Worm (Caenorhabditis elegans) whole organism, L4 larva: Measurements from ENCODE around the gene pigw-1.
A peak's percentile ranks its signal among the peaks of the same experiment; 100 is the strongest.

Experiments used
- F10B5.3 ChIP-seq: sonication (generic microtip); optimal IDR thresholded peaks from 2 replicates; lab custom pipeline; 2016; ENCODE audit warnings: mild to moderate bottlenecking, missing genetic modification characterization, missing compliant biosample characterization
- F26F4.8 ChIP-seq: fragments of 200-800 bp; sonication (Bioruptor generic); conservative IDR thresholded peaks from 2 replicates; pipeline ENCODE4 v1.3.6; 2022; ENCODE audit warnings: missing genetic modification characterization, missing compliant biosample characterization
- T20F7.1 ChIP-seq: fragments of 200-800 bp; sonication (Bioruptor generic); optimal IDR thresholded peaks from 2 replicates; lab custom pipeline; 2018; ENCODE audit warnings: mild to moderate bottlenecking, missing genetic modification characterization, missing compliant biosample characterization
- Y105C5A.15 ChIP-seq: fragments of 200-800 bp; sonication (Bioruptor generic); IDR thresholded peaks from 2 replicates; pipeline ENCODE4 v1.3.6; 2022; ENCODE audit warnings: missing genetic modification characterization, missing compliant biosample characterization
- Y48G9A.11 ChIP-seq: fragments of 200-800 bp; sonication (Bioruptor generic); IDR thresholded peaks from 2 replicates; pipeline ENCODE4 v1.3.6; 2022; ENCODE audit warnings: missing genetic modification reagents, missing genetic modification characterization, missing compliant biosample characterization
- ZK337.2 ChIP-seq: fragments of 200-800 bp; sonication (Bioruptor generic); IDR thresholded peaks from 2 replicates; pipeline ENCODE4 v1.3.6; 2022; ENCODE audit warnings: missing genetic modification reagents, missing genetic modification characterization, missing compliant biosample characterization
- arid-1 ChIP-seq: fragments of 200-800 bp; sonication (Bioruptor generic); conservative IDR thresholded peaks from 2 replicates; pipeline ENCODE4 v1.3.6; 2022; ENCODE audit warnings: missing genetic modification reagents, missing genetic modification characterization, missing compliant biosample characterization
- attf-4 ChIP-seq: sonication (generic microtip); optimal IDR thresholded peaks from 3 replicates; lab custom pipeline; 2017; ENCODE audit warnings: missing biosample characterization, missing genetic modification characterization
- ceh-20 ChIP-seq: fragments of 200-800 bp; sonication (Bioruptor generic); IDR thresholded peaks from 2 replicates; pipeline ENCODE4 v1.3.6; 2022; ENCODE audit warnings: missing genetic modification reagents, missing genetic modification characterization, missing compliant biosample characterization
- ceh-28 ChIP-seq: fragments of 150-350 bp; optimal IDR thresholded peaks from 2 replicates; lab custom pipeline; 2014; ENCODE audit warnings: missing biosample characterization, missing genetic modification reagents, missing genetic modification characterization
- ceh-82 ChIP-seq: sonication (generic microtip); optimal IDR thresholded peaks from 2 replicates; lab custom pipeline; 2017; ENCODE audit warnings: missing biosample characterization, missing genetic modification characterization
- ces-1 ChIP-seq: fragments of 150-350 bp; sonication (generic microtip); optimal IDR thresholded peaks from 4 replicates; lab custom pipeline; 2014; ENCODE audit warnings: missing biosample characterization, missing genetic modification reagents, missing genetic modification characterization
- ctbp-1 ChIP-seq: fragments of 200-800 bp; sonication (Bioruptor generic); IDR thresholded peaks from 2 replicates; pipeline ENCODE4 v1.3.6; 2022; ENCODE audit warnings: missing genetic modification reagents, missing genetic modification characterization, missing compliant biosample characterization
- daf-12 ChIP-seq: fragments of 150-350 bp; optimal IDR thresholded peaks from 2 replicates; lab custom pipeline; 2014; ENCODE audit warnings: missing biosample characterization, missing genetic modification reagents, missing genetic modification characterization
- daf-19 ChIP-seq: fragments of 200-800 bp; sonication (Bioruptor generic); conservative IDR thresholded peaks from 2 replicates; pipeline ENCODE4 v1.3.6; 2022; ENCODE audit warnings: missing genetic modification characterization, missing compliant biosample characterization
- dmd-8 ChIP-seq: fragments of 200-800 bp; sonication (Bioruptor generic); IDR thresholded peaks from 2 replicates; pipeline ENCODE4 v1.3.6; 2022; ENCODE audit warnings: missing genetic modification characterization, missing compliant biosample characterization
- dpl-1 ChIP-seq: fragments of 150-350 bp; optimal IDR thresholded peaks from 2 replicates; lab custom pipeline; 2014; ENCODE audit warnings: missing biosample characterization, missing genetic modification reagents, missing genetic modification characterization
- dve-1 ChIP-seq: sonication (generic microtip); optimal IDR thresholded peaks from 2 replicates; lab custom pipeline; 2017; ENCODE audit warnings: antibody characterized with exemption, mild to moderate bottlenecking, missing genetic modification characterization, missing compliant biosample characterization; ENCODE audit not compliant: insufficient read depth
- egl-27 ChIP-seq: sonication (generic microtip); optimal IDR thresholded peaks from 3 replicates; lab custom pipeline; 2017; ENCODE audit warnings: missing biosample characterization, missing genetic modification reagents, missing genetic modification characterization
- fkh-10 ChIP-seq: fragments of 150-350 bp; optimal IDR thresholded peaks from 2 replicates; lab custom pipeline; 2014; ENCODE audit warnings: missing biosample characterization, missing genetic modification reagents, missing genetic modification characterization
- hlh-11 ChIP-seq: fragments of 200-800 bp; sonication (Bioruptor generic); optimal IDR thresholded peaks from 2 replicates; lab custom pipeline; 2018; ENCODE audit warnings: mild to moderate bottlenecking, missing genetic modification characterization, missing compliant biosample characterization
- hlh-30 ChIP-seq: sonication (generic microtip); optimal IDR thresholded peaks from 2 replicates; lab custom pipeline; 2017; ENCODE audit warnings: antibody characterized with exemption, mild to moderate bottlenecking, missing genetic modification characterization, missing compliant biosample characterization; ENCODE audit not compliant: insufficient read depth
- hmg-1.1 ChIP-seq: fragments of 200-800 bp; sonication (Bioruptor generic); IDR thresholded peaks from 2 replicates; pipeline ENCODE4 v1.3.6; 2022; ENCODE audit warnings: missing genetic modification reagents, missing genetic modification characterization, missing compliant biosample characterization
- lim-7 ChIP-seq: fragments of 200-800 bp; sonication (Bioruptor generic); IDR thresholded peaks from 2 replicates; pipeline ENCODE4 v1.3.6; 2022; ENCODE audit warnings: missing genetic modification characterization, missing compliant biosample characterization
- lin-1 ChIP-seq: fragments of 200-800 bp; sonication (Bioruptor generic); IDR thresholded peaks from 2 replicates; pipeline ENCODE4 v1.3.6; 2022; ENCODE audit warnings: missing genetic modification reagents, missing genetic modification characterization, missing compliant biosample characterization
- lin-13 ChIP-seq: fragments of 150-350 bp; optimal IDR thresholded peaks from 2 replicates; lab custom pipeline; 2014; ENCODE audit warnings: missing biosample characterization, missing genetic modification reagents, missing genetic modification characterization
- lin-39 ChIP-seq: fragments of 150-350 bp; optimal IDR thresholded peaks from 2 replicates; lab custom pipeline; 2014; ENCODE audit warnings: missing biosample characterization, missing genetic modification reagents, missing genetic modification characterization
- lir-3 ChIP-seq: sonication (generic microtip); optimal IDR thresholded peaks from 2 replicates; lab custom pipeline; 2016; ENCODE audit warnings: mild to moderate bottlenecking, missing genetic modification characterization, missing compliant biosample characterization
- madf-9 ChIP-seq: fragments of 200-800 bp; sonication (Bioruptor generic); conservative IDR thresholded peaks from 2 replicates; pipeline ENCODE4 v1.3.6; 2022; ENCODE audit warnings: missing genetic modification reagents, missing genetic modification characterization, missing compliant biosample characterization
- mdt-29 ChIP-seq: fragments of 200-800 bp; sonication (Bioruptor generic); IDR thresholded peaks from 2 replicates; pipeline ENCODE4 v1.3.6; 2022; ENCODE audit warnings: missing genetic modification reagents, missing genetic modification characterization, missing compliant biosample characterization
- mep-1 ChIP-seq: fragments of 150-350 bp; sonication (generic microtip); optimal IDR thresholded peaks from 3 replicates; lab custom pipeline; 2014; ENCODE audit warnings: missing biosample characterization, missing genetic modification characterization
- nhr-237 ChIP-seq: sonication (generic microtip); optimal IDR thresholded peaks from 2 replicates; lab custom pipeline; 2017; ENCODE audit warnings: missing biosample characterization, missing genetic modification characterization
- nhr-25 ChIP-seq: sonication (generic microtip); optimal IDR thresholded peaks from 2 replicates; lab custom pipeline; 2017; ENCODE audit warnings: missing genetic modification characterization, mild to moderate bottlenecking, missing compliant biosample characterization, antibody characterized with exemption, moderate library complexity, borderline replicate concordance; ENCODE audit not compliant: insufficient read depth
- nhr-41 ChIP-seq: fragments of 200-800 bp; sonication (Bioruptor generic); IDR thresholded peaks from 2 replicates; pipeline ENCODE4 v1.3.6; 2022; ENCODE audit warnings: missing genetic modification reagents, missing genetic modification characterization, missing compliant biosample characterization
- nhr-6 ChIP-seq: fragments of 150-350 bp; optimal IDR thresholded peaks from 2 replicates; lab custom pipeline; 2014; ENCODE audit warnings: missing biosample characterization, missing genetic modification characterization
- rbr-2 ChIP-seq: sonication (generic microtip); optimal IDR thresholded peaks from 2 replicates; lab custom pipeline; 2016; ENCODE audit warnings: missing genotype, missing genetic modification characterization, missing compliant biosample characterization
- saeg-2 ChIP-seq: fragments of 200-800 bp; sonication (Bioruptor generic); IDR thresholded peaks from 2 replicates; pipeline ENCODE4 v1.3.6; 2022; ENCODE audit warnings: missing genetic modification reagents, missing genetic modification characterization, missing compliant biosample characterization
- set-16 ChIP-seq: fragments of 200-800 bp; sonication (Bioruptor generic); IDR thresholded peaks from 2 replicates; pipeline ENCODE4 v1.3.6; 2022; ENCODE audit warnings: missing genetic modification reagents, missing genetic modification characterization, missing compliant biosample characterization
- skn-1 ChIP-seq: fragments of 150-350 bp; optimal IDR thresholded peaks from 2 replicates; lab custom pipeline; 2014; ENCODE audit warnings: missing biosample characterization, missing genetic modification characterization
- snpc-4 ChIP-seq: fragments of 150-350 bp; optimal IDR thresholded peaks from 2 replicates; lab custom pipeline; 2014; ENCODE audit warnings: missing biosample characterization, missing genetic modification characterization
- spr-1 ChIP-seq: sonication (generic microtip); optimal IDR thresholded peaks from 2 replicates; lab custom pipeline; 2016; ENCODE audit warnings: mild to moderate bottlenecking, missing genetic modification characterization, missing compliant biosample characterization
- tra-1 ChIP-seq: fragments of 200-800 bp; sonication (Bioruptor generic); IDR thresholded peaks from 2 replicates; pipeline ENCODE4 v1.3.6; 2022; ENCODE audit warnings: missing genetic modification reagents, missing genetic modification characterization, missing compliant biosample characterization
- unc-130 ChIP-seq: sonication (generic microtip); optimal IDR thresholded peaks from 2 replicates; lab custom pipeline; 2016; ENCODE audit warnings: missing genetic modification reagents, missing genetic modification characterization, missing compliant biosample characterization
- vab-7 ChIP-seq: fragments of 200-800 bp; sonication (Bioruptor generic); IDR thresholded peaks from 2 replicates; pipeline ENCODE4 v1.3.6; 2022; ENCODE audit warnings: missing genetic modification reagents, missing genetic modification characterization, missing compliant biosample characterization
- zag-1 ChIP-seq: fragments of 150-350 bp; optimal IDR thresholded peaks from 2 replicates; lab custom pipeline; 2014; ENCODE audit warnings: missing biosample characterization, missing genetic modification characterization
- zfp-3 ChIP-seq: fragments of 200-800 bp; sonication (Bioruptor generic); conservative IDR thresholded peaks from 2 replicates; pipeline ENCODE4 v1.3.6; 2022; ENCODE audit warnings: missing genetic modification reagents, missing genetic modification characterization, missing compliant biosample characterization
- zip-11 ChIP-seq: fragments of 200-800 bp; sonication (Bioruptor generic); IDR thresholded peaks from 2 replicates; pipeline ENCODE4 v1.3.6; 2022; ENCODE audit warnings: missing genetic modification characterization, missing compliant biosample characterization

pigw-1 gene

DNA sequence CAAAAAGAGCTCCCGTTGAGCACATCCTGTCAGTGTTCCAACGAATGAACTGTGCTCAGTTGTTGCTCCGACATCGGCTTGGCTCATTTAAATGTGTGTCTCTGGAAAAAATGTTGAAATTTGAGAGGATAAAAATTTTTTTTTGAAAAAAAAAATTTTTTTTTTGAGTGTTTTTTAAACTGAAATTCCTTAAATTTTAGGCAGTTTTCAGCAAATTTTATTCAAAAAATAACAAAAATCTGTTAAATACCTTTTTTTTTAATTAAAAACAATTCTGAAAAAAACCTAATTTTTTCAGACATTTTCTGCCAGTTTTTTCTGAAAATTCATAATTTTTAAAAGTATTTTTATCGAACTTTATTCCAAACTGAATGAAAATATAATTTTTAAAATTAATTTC lies at the start of gene pigw-1:
Gene pigw-1, minus strand, starts transcription at position 101 of the 400 bp plus-strand sequence.
- TF ChIP-seq arid-1 (GFP tag; lab: Robert Waterston, UW) (no peak), mdt-29 (GFP tag; lab: Robert Waterston, UW) (no peak), zfp-3 (GFP tag; lab: Robert Waterston, UW) (no peak), dmd-8 (GFP tag; lab: Robert Waterston, UW) (no peak), ceh-20 (GFP tag; lab: Robert Waterston, UW) (no peak), zag-1 (tag; lab: Kevin White, UChicago) (no peak), mep-1 (tag; lab: Kevin White, UChicago) (no peak), lin-13 (no peak), F10B5.3 (no peak), skn-1 (tag; lab: Kevin White, UChicago) (no peak), nhr-41 (GFP tag; lab: Robert Waterston, UW) (no peak), hlh-30 (tag; lab: Kevin White, UChicago) (no peak), rbr-2 (no peak)

DNA sequence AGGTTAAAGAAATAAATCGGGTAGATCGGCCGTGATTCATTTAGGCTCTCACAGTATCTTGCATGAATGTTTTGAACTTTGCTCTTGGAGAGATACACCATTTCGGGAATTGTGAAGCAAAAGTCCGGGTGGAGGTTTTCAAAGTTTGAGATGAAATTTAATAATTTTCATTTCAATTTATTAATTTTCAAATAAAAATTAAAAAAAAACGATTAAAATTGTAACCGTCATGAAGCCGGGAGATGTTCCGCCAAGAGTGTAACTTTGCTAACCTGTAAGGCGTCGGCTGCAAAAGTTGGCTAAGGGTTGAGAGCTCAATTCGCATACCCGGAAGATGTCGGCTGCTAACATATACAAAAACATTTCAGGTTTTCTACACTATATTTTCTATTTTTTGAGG lies 49.6 kb upstream of the pigw-1 start, which contains the start of gene irld-67:
Gene irld-67, minus strand, starts transcription at position 101 of the 400 bp plus-strand sequence.
- TF ChIP-seq snpc-4 (tag; lab: Kevin White, UChicago) (no peak), daf-12 (tag; lab: Kevin White, UChicago) (no peak), dmd-8 (GFP tag; lab: Robert Waterston, UW) (no peak), ceh-82 (tag; lab: Kevin White, UChicago) (no peak), saeg-2 (GFP tag; lab: Robert Waterston, UW) (no peak), fkh-10 (GFP tag; lab: Kevin White, UChicago) (no peak), zip-11 (no peak), nhr-6 (tag; lab: Kevin White, UChicago) (no peak), ctbp-1 (GFP tag; lab: Robert Waterston, UW) (no peak), lim-7 (GFP tag; lab: Robert Waterston, UW) (no peak), daf-19 (GFP tag; lab: Robert Waterston, UW) (no peak), dve-1 (no peak), zag-1 (tag; lab: Kevin White, UChicago) (no peak), madf-9 (GFP tag; lab: Robert Waterston, UW) (no peak), unc-130 (GFP tag; lab: Kevin White, UChicago) (no peak), mdt-29 (GFP tag; lab: Robert Waterston, UW) (no peak), hmg-1.1 (GFP tag; lab: Robert Waterston, UW) (no peak), arid-1 (GFP tag; lab: Robert Waterston, UW) (no peak), ceh-28 (tag; lab: Kevin White, UChicago) (no peak), nhr-25 (tag; lab: Kevin White, UChicago) (no peak)

DNA sequence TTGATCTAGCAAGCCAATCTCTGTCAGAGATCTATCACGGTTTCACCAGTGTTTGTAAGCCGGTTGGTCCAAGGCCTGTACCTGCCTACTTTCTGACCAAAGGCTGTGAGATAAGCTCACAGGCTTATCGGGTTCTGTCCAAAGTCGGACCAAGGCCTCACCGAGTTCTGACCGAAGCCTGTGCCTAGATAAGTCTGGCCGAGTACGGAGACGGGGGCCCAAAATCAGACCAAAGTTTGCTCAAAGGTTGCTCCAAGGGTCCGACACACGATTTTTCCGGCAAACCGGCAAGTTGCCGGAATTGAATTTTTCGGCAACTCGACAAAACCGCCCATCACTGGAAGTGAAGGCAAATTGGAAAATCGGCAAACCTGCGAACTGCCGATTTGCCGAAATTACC lies 46.9 kb upstream of the pigw-1 start:
- no peak for TF ChIP-seq nhr-237 (tag; lab: Kevin White, UChicago)
- TF ChIP-seq hlh-11 = no peak
- TF ChIP-seq set-16 (GFP tag; lab: Robert Waterston, UW) = 0 out of 2 replicates have a peak, but pooled peaks have one; percentile 21

DNA sequence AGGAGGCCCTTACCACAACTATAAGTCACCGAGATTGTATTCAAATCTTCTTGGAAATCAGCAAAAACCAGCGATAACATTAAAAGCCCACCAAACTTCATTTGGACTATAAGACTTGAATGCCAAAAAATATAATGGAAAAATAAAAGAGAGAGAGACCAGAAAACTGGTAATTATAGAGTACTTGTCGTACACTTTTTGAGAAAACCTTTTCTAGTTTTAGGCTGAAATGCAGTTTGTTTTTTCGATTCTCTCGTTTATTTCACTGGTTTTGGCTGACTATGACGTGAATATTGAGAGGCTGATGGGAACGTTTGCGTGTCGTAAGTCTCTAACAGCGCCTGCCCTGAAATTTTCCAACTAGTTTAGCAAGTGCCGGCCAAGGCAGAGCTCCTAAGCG lies 45.8 kb upstream of the pigw-1 start, which contains the start of the genes irld-64 and irld-63:
Gene irld-64, minus strand, starts transcription at position 101 of the 400 bp plus-strand sequence.
Gene irld-63, plus strand, starts transcription at position 230 of the 400 bp plus-strand sequence.
- TF ChIP-seq T20F7.1 (no peak), lin-39 (tag; lab: Kevin White, UChicago) (no peak), egl-27 (no peak), lir-3 (tag; lab: Kevin White, UChicago) (no peak), dpl-1 (GFP tag; lab: Kevin White, UChicago) (no peak), lin-1 (GFP tag; lab: Robert Waterston, UW) (no peak), ceh-28 (tag; lab: Kevin White, UChicago) (no peak), spr-1 (no peak), skn-1 (tag; lab: Kevin White, UChicago) (no peak), attf-4 (tag; lab: Kevin White, UChicago) (no peak), Y48G9A.11 (GFP tag; lab: Robert Waterston, UW) (no peak), F26F4.8 (GFP tag; lab: Robert Waterston, UW) (no peak), tra-1 (GFP tag; lab: Robert Waterston, UW) (no peak), Y105C5A.15 (GFP tag; lab: Robert Waterston, UW) (no peak), vab-7 (GFP tag; lab: Robert Waterston, UW) (no peak), ces-1 (GFP tag; lab: Kevin White, UChicago) (no peak), ZK337.2 (no peak)
